Worm (Caenorhabditis elegans): ENCODE results near the gene coh-4.

Gene coh-4

DNA sequence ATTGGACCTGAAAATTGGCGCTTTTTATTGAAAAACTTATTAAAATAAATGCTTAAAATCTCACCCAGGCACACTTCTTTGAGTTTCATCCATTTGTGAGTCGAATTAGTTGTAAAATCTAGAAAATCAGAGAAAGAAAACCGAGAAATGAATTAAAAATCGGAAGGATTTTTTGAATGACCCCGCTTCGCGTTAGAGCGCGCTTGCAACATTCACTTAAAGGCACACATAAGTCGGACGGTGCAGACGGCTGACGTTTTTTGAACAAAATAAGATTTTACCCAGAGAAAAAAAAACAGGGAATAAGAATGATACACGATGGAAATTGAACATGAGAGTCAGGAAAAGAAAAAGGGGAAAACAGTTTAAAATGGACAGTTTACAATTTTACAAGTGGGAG, 5.8 kb downstream of the coh-4 start:
- TF ChIP-seq lsy-12 (tag; optimal IDR thresholded peaks at IDR 0.05) (no peak), lin-15B (tag; optimal IDR thresholded peaks at IDR 0.05) (peak; percentile 50), ceh-82 (tag; optimal IDR thresholded peaks at IDR 0.05) (no peak), hmg-11 (tag; optimal IDR thresholded peaks at IDR 0.05) (no peak), sea-2 (GFP tag; optimal IDR thresholded peaks at IDR 0.05) (no peak)

DNA sequence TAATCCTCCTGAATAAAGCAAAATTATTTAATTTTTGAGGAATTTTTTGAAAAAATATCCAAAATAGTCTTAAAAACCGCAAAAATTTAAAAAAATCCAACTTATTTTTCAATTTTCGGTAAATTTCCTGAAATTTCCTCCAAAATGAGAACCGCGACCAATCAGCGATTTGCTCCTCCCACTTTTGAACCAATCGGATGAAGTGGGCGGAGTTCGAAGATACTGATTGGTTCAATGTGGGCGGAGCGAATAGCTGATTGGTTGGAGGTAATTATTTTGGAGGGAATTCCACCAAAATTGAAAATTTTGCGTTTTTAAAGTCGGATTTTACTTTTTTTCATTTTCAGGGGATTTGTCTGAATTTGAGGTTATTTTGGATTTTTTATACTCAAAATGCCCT, 7.4 kb downstream of the coh-4 start:
- TF ChIP-seq snpc-4 (tag; optimal IDR thresholded peaks at IDR 0.05) (no peak), nfya-1 (tag; optimal IDR thresholded peaks at IDR 0.05; ENCODE audit: insufficient read depth) (peak; percentile 95)

DNA sequence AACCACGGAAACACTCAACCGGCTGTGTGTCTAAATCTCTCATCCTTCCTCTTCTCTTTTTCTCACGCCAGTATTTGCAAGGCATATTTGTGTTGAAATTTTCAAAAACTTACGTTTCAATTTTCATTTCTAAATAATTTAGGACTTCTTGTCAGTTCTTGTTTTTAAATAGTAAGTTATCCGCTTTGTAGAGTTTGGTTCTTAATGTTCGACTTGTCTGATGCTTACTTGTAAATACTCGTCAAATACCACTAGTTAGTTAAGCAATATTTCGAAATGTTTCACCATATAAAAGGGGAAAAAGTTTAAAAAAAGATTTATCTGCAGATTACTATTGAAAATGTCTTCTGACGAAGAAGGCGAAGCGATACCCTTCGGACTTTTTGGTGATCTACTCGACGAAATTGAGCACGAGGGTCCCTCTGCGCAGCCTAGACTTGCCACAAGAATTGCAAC, 10.9 kb downstream of the coh-4 start, which contains the start of gene Y45G5AM.3:
Y45G5AM.3 (plus strand) TSS at position 51 of the 456 bp plus-strand sequence.
- no peak for TF ChIP-seq ceh-16 (tag; optimal IDR thresholded peaks at IDR 0.05)
- no peak for TF ChIP-seq elt-3 (tag; optimal IDR thresholded peaks at IDR 0.05)
- TF ChIP-seq pqm-1 (tag; optimal IDR thresholded peaks at IDR 0.05), result peak; percentile 32
- peak; percentile 4 for TF ChIP-seq nfya-1 (tag; optimal IDR thresholded peaks at IDR 0.05; ENCODE audit: insufficient read depth)
- TF ChIP-seq zag-1 (tag; optimal IDR thresholded peaks at IDR 0.05), result no peak
- TF ChIP-seq pha-4 (tag; optimal IDR thresholded peaks at IDR 0.05), result no peak
- TF ChIP-seq hmg-11 (tag; optimal IDR thresholded peaks at IDR 0.05), result peak; percentile 13
- TF ChIP-seq ama-1 (optimal IDR thresholded peaks at IDR 0.05), result no peak

DNA sequence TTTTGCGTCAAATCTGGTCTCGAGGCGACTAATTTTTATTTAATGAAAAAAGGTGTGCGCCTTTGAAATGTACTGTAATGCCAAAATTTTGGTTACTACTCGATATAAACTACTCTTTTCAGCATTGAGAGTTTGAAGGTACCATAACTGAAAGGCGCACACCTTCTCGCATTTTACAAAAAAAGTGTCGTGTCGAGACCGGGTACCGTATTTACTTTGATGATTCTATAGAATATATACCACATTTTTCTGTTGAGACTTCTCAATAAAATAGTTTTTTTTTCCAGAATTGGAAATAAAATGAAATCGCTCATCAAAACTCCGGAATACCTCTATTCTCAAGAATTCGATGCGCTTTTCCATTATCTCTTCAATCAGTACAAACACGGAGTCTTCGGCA, 12.5 kb downstream of the coh-4 start, which contains the start of gene Y45G5AM.4:
Y45G5AM.4 (plus strand) TSS at position 301 of the 400 bp plus-strand sequence.
- TF ChIP-seq ceh-28 (tag; optimal IDR thresholded peaks at IDR 0.05) (no peak), eor-1 (tag; optimal IDR thresholded peaks at IDR 0.05) (no peak), snpc-4 (tag; optimal IDR thresholded peaks at IDR 0.05) (no peak), ztf-11 (tag; optimal IDR thresholded peaks at IDR 0.05) (no peak), ceh-9 (tag; optimal IDR thresholded peaks at IDR 0.05) (no peak), nhr-12 (tag; optimal IDR thresholded peaks at IDR 0.05) (no peak), nfya-1 (tag; optimal IDR thresholded peaks at IDR 0.05; ENCODE audit: insufficient read depth) (no peak), egl-27 (tag; optimal IDR thresholded peaks at IDR 0.05) (no peak), elt-3 (tag; optimal IDR thresholded peaks at IDR 0.05) (no peak), daf-12 (tag; optimal IDR thresholded peaks at IDR 0.05) (no peak), elt-1 (tag; optimal IDR thresholded peaks at IDR 0.05) (no peak), sea-2 (GFP tag; optimal IDR thresholded peaks at IDR 0.05) (no peak), pqm-1 (tag; optimal IDR thresholded peaks at IDR 0.05) (no peak), nhr-76 (tag; optimal IDR thresholded peaks at IDR 0.05) (no peak), lin-15B (tag; optimal IDR thresholded peaks at IDR 0.05) (no peak), ZK546.5 (tag; optimal IDR thresholded peaks at IDR 0.05) (no peak), ceh-16 (tag; optimal IDR thresholded peaks at IDR 0.05) (no peak), mdl-1 (tag; optimal IDR thresholded peaks at IDR 0.05) (no peak), nhr-77 (tag; optimal IDR thresholded peaks at IDR 0.05) (no peak), ceh-82 (tag; optimal IDR thresholded peaks at IDR 0.05) (no peak)

DNA sequence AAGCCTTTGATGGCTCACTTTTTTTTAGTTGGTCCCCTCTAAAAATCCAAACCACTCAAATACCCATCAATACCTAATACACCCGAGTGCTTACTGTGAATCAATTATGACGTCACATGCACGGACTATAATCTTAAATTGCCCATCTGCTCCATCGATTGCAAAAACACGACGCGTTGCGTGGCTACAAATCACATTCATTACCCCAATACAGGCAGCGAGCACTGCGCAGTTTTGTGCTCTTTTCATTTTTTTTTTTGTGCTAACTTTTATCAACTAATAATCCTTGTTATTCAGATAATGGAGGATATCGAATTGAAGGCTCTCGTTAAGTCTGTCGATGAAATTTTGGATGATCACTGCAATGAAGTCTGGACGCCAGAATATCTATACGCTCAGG, 15.4 kb downstream of the coh-4 start, which contains the start of gene Y45G5AM.5:
Y45G5AM.5 (plus strand) TSS at position 301 of the 400 bp plus-strand sequence.
- TF ChIP-seq unc-62 (GFP tag; optimal IDR thresholded peaks at IDR 0.05) (no peak), ZK546.5 (tag; optimal IDR thresholded peaks at IDR 0.05) (no peak), pha-4 (tag; optimal IDR thresholded peaks at IDR 0.05) (no peak), ceh-9 (tag; optimal IDR thresholded peaks at IDR 0.05) (no peak), daf-12 (tag; optimal IDR thresholded peaks at IDR 0.05) (no peak)

DNA sequence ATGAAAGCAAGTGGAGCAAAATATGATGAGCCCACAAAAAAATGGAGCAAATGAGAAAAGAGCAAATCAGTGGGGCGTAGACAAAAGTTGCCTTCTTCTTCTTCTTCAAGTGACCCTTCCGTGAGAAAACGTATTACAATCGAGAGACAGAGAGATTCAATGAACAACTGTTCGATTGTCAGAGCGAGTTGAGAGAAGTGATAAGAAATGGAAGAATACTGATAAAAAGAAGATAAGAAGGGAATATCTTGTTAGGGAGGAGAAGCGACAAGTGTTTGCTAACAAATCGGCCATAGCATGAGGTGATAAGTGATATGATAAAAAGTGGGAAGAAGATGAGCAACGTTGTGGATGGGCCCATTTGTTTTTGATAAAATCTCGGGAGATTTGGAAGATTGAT, 18.1 kb downstream of the coh-4 start:
- TF ChIP-seq elt-2 (tag; optimal IDR thresholded peaks at IDR 0.05) (peak; percentile 16), ztf-11 (tag; optimal IDR thresholded peaks at IDR 0.05) (no peak), nfya-1 (tag; optimal IDR thresholded peaks at IDR 0.05; ENCODE audit: insufficient read depth) (peak; percentile 12)

DNA sequence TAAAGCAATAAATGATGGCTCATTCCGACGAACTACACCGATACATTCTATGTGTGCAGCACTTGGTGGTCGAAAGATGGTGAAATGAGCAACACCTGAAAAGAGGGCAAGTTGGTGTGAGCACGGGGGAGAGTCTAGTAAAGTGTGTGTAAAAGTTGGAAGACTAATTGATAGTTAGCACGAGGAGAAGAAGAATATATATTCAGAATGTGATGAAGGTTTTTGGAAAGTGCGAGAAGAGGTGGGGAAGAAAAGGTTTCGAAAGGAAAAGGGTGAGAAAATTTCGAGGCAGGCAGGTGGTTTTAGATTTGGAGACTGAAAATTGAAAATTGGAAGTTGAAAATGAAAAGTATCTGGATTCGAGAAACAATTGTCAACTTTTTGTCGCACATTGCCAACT, 23.2 kb downstream of the coh-4 start, which contains the start of gene Y45G5AM.6:
Y45G5AM.6 (minus strand) TSS at position 101 of the 400 bp plus-strand sequence.
- no peak for TF ChIP-seq zag-1 (tag; optimal IDR thresholded peaks at IDR 0.05)
- no peak for TF ChIP-seq mml-1 (tag; optimal IDR thresholded peaks at IDR 0.05)
- no peak for TF ChIP-seq nhr-237 (tag; optimal IDR thresholded peaks at IDR 0.05)
- TF ChIP-seq ztf-11 (tag; optimal IDR thresholded peaks at IDR 0.05), result no peak
- TF ChIP-seq lsy-12 (tag; optimal IDR thresholded peaks at IDR 0.05), result no peak
- TF ChIP-seq elt-1 (tag; optimal IDR thresholded peaks at IDR 0.05), result no peak
- TF ChIP-seq ceh-9 (tag; optimal IDR thresholded peaks at IDR 0.05), result no peak
- no peak for TF ChIP-seq lin-15B (tag; optimal IDR thresholded peaks at IDR 0.05)
- no peak for TF ChIP-seq elt-2 (tag; optimal IDR thresholded peaks at IDR 0.05)
- no peak for TF ChIP-seq nhr-23 (tag; optimal IDR thresholded peaks at IDR 0.05)
- TF ChIP-seq nhr-28 (tag; optimal IDR thresholded peaks at IDR 0.05), result no peak
- TF ChIP-seq egl-5 (tag; optimal IDR thresholded peaks at IDR 0.05), result no peak
- TF ChIP-seq nfya-1 (tag; optimal IDR thresholded peaks at IDR 0.05; ENCODE audit: insufficient read depth), result no peak
- TF ChIP-seq aly-2 (tag; optimal IDR thresholded peaks at IDR 0.05), result no peak
- TF ChIP-seq jun-1 (tag; optimal IDR thresholded peaks at IDR 0.05), result no peak
- no peak for TF ChIP-seq unc-39 (tag; optimal IDR thresholded peaks at IDR 0.05)
